Worm (Caenorhabditis elegans) whole organism, late embryonic: ENCODE data around the gene C17H12.10.

Experiments used
- ama-1 ChIP-seq: fragments of 150-350 bp; optimal IDR thresholded peaks from 2 replicates; lab custom pipeline; 2014
- ceh-9 ChIP-seq: sonication (generic microtip); optimal IDR thresholded peaks from 2 replicates; lab custom pipeline; 2016; ENCODE audit warnings: mild to moderate bottlenecking, missing genetic modification characterization, inconsistent platforms, missing compliant biosample characterization
- elt-2 ChIP-seq: sonication (generic microtip); optimal IDR thresholded peaks from 2 replicates; lab custom pipeline; 2016; ENCODE audit warnings: missing genetic modification reagents, missing genetic modification characterization, missing compliant biosample characterization
- ets-4 ChIP-seq: sonication (generic microtip); optimal IDR thresholded peaks from 2 replicates; lab custom pipeline; 2016; ENCODE audit warnings: missing genetic modification characterization, missing compliant biosample characterization
- pax-1 ChIP-seq: fragments of 150-350 bp; optimal IDR thresholded peaks from 2 replicates; lab custom pipeline; 2014; ENCODE audit warnings: missing biosample characterization, missing genetic modification characterization
- rnt-1 ChIP-seq: sonication (generic microtip); optimal IDR thresholded peaks from 2 replicates; lab custom pipeline; 2016; ENCODE audit warnings: missing genetic modification characterization, missing compliant biosample characterization
- tbx-7 ChIP-seq: sonication (generic microtip); optimal IDR thresholded peaks from 2 replicates; lab custom pipeline; 2016; ENCODE audit warnings: missing genotype, missing genetic modification characterization, missing compliant biosample characterization
- unc-86 ChIP-seq: sonication (generic microtip); optimal IDR thresholded peaks from 2 replicates; lab custom pipeline; 2016; ENCODE audit warnings: missing genetic modification characterization, missing compliant biosample characterization

- TF ChIP-seq unc-86 (tag; lab: Kevin White, UChicago) (no peak), ama-1 (no peak), elt-2 (tag; lab: Kevin White, UChicago) (no peak), ets-4 (tag; lab: Kevin White, UChicago) (no peak), pax-1 (tag; lab: Kevin White, UChicago) (no peak), ceh-9 (no peak), tbx-7 (tag; lab: Kevin White, UChicago) (no peak), rnt-1 (no peak)
These were observed 36.2 kb upstream of the C17H12.10 start, which contains the start of gene anat-1 for ce11 chrIV:6770407-6770883.
